Worm (Caenorhabditis elegans) whole organism, L2 larva: ENCODE measurements around the gene gad-2.

Experiments
- F13H6.1 ChIP-seq: sonication (generic microtip); optimal IDR thresholded peaks from 2 replicates; lab custom pipeline; 2016; ENCODE audit warnings: missing genetic modification characterization, missing compliant biosample characterization
- Y55F3AM.14 ChIP-seq: fragments of 200-800 bp; sonication (Bioruptor generic); optimal IDR thresholded peaks from 2 replicates; lab custom pipeline; 2018; ENCODE audit warnings: mild to moderate bottlenecking, missing genetic modification characterization, missing compliant biosample characterization
- aly-2 ChIP-seq: fragments of 150-350 bp; optimal IDR thresholded peaks from 2 replicates; lab custom pipeline; 2014; ENCODE audit warnings: missing biosample characterization, missing genetic modification characterization
- ama-1 ChIP-seq: fragments of 150-350 bp; optimal IDR thresholded peaks from 2 replicates; lab custom pipeline; 2018; ENCODE audit warnings: inconsistent platforms
- blmp-1 ChIP-seq: sonication (generic microtip); optimal IDR thresholded peaks from 2 replicates; lab custom pipeline; 2017; ENCODE audit warnings: missing genetic modification characterization, mild to moderate bottlenecking, missing compliant biosample characterization, antibody characterized with exemption, moderate library complexity; ENCODE audit not compliant: insufficient read depth
- ceh-82 ChIP-seq: fragments of 150-350 bp; optimal IDR thresholded peaks from 2 replicates; lab custom pipeline; 2014; ENCODE audit warnings: missing biosample characterization, missing genetic modification characterization
- egl-27 ChIP-seq: sonication (generic microtip); optimal IDR thresholded peaks from 3 replicates; lab custom pipeline; 2017; ENCODE audit warnings: missing biosample characterization, missing genetic modification reagents, missing genetic modification characterization
- elt-1 ChIP-seq: fragments of 150-350 bp; optimal IDR thresholded peaks from 2 replicates; lab custom pipeline; 2014; ENCODE audit warnings: missing biosample characterization, missing genetic modification characterization
- elt-3 ChIP-seq: sonication (generic microtip); optimal IDR thresholded peaks from 2 replicates; lab custom pipeline; 2017; ENCODE audit warnings: missing biosample characterization, missing genetic modification characterization
- fos-1 ChIP-seq: fragments of 150-350 bp; optimal IDR thresholded peaks from 2 replicates; lab custom pipeline; 2014; ENCODE audit warnings: missing biosample characterization, missing genetic modification characterization
- gmeb-1 ChIP-seq: fragments of 150-350 bp; optimal IDR thresholded peaks from 2 replicates; lab custom pipeline; 2014; ENCODE audit warnings: missing biosample characterization, missing genetic modification characterization
- lin-11 ChIP-seq: fragments of 150-350 bp; sonication (generic microtip); optimal IDR thresholded peaks from 2 replicates; lab custom pipeline; 2014; ENCODE audit warnings: missing biosample characterization, missing genetic modification characterization, inconsistent platforms, mixed read lengths
- lin-13 ChIP-seq: fragments of 150-350 bp; optimal IDR thresholded peaks from 2 replicates; lab custom pipeline; 2014; ENCODE audit warnings: missing biosample characterization, missing genetic modification reagents, missing genetic modification characterization
- lin-39 ChIP-seq: fragments of 150-350 bp; optimal IDR thresholded peaks from 2 replicates; lab custom pipeline; 2014; ENCODE audit warnings: missing biosample characterization, missing genetic modification reagents, missing genetic modification characterization
- lsy-2 ChIP-seq, 2 experiments: fragments of 150-350 bp in 1 of 2; sonication (generic microtip) in 1 of 2; optimal IDR thresholded peaks; 2 replicates each; lab custom pipeline; 2014 to 2017; ENCODE audit warnings: missing biosample characterization in 2 of 2, missing genetic modification characterization in 2 of 2
- mab-5 ChIP-seq: fragments of 150-350 bp; optimal IDR thresholded peaks from 2 replicates; lab custom pipeline; 2014; ENCODE audit warnings: missing biosample characterization, missing genetic modification characterization
- mbf-1 ChIP-seq: sonication (generic microtip); optimal IDR thresholded peaks from 2 replicates; lab custom pipeline; 2017; ENCODE audit warnings: missing biosample characterization, missing genetic modification characterization
- nhr-10 ChIP-seq: sonication (generic microtip); optimal IDR thresholded peaks from 2 replicates; lab custom pipeline; 2017; ENCODE audit warnings: missing biosample characterization, missing genetic modification characterization
- nhr-11 ChIP-seq: fragments of 150-350 bp; optimal IDR thresholded peaks from 2 replicates; lab custom pipeline; 2014; ENCODE audit warnings: missing biosample characterization, missing genetic modification characterization
- nhr-21 ChIP-seq: fragments of 150-350 bp; optimal IDR thresholded peaks from 2 replicates; lab custom pipeline; 2014; ENCODE audit warnings: missing biosample characterization, missing genetic modification characterization
- nhr-23 ChIP-seq: fragments of 150-350 bp; optimal IDR thresholded peaks from 2 replicates; lab custom pipeline; 2014; ENCODE audit warnings: missing biosample characterization, missing genetic modification reagents, missing genetic modification characterization
- nhr-237 ChIP-seq: fragments of 150-350 bp; optimal IDR thresholded peaks from 2 replicates; lab custom pipeline; 2014; ENCODE audit warnings: missing biosample characterization, missing genetic modification characterization
- nhr-25 ChIP-seq: fragments of 150-350 bp; sonication (generic microtip); optimal IDR thresholded peaks from 3 replicates; lab custom pipeline; 2014; ENCODE audit warnings: missing biosample characterization, missing genetic modification characterization
- sem-4 ChIP-seq: fragments of 150-350 bp; optimal IDR thresholded peaks from 2 replicates; lab custom pipeline; 2014; ENCODE audit warnings: missing biosample characterization, missing genetic modification reagents, missing genetic modification characterization
- sma-3 ChIP-seq: sonication (generic microtip); optimal IDR thresholded peaks from 2 replicates; lab custom pipeline; 2016; ENCODE audit warnings: missing genetic modification reagents, missing genetic modification characterization, missing compliant biosample characterization
- sma-9 ChIP-seq, 2 experiments: fragments of 150-350 bp in 1 of 2; sonication (generic microtip) in 1 of 2; optimal IDR thresholded peaks; 2 replicates each; lab custom pipeline; 2014 to 2016; ENCODE audit warnings: missing genetic modification characterization in 2 of 2, mild to moderate bottlenecking in 1 of 2, missing biosample characterization in 1 of 2, missing compliant biosample characterization in 1 of 2, missing genetic modification reagents in 1 of 2, moderate library complexity in 1 of 2
- unc-39 ChIP-seq: fragments of 150-350 bp; optimal IDR thresholded peaks from 2 replicates; lab custom pipeline; 2014; ENCODE audit warnings: missing biosample characterization, missing genetic modification characterization
- unc-55 ChIP-seq: fragments of 150-350 bp; sonication (generic microtip); optimal IDR thresholded peaks from 3 replicates; lab custom pipeline; 2014; ENCODE audit warnings: missing biosample characterization, missing genetic modification reagents, missing genetic modification characterization
- unc-62 ChIP-seq: fragments of 150-350 bp; optimal IDR thresholded peaks from 2 replicates; lab custom pipeline; 2014; ENCODE audit warnings: missing biosample characterization, missing genetic modification reagents, missing genetic modification characterization
- zag-1 ChIP-seq: fragments of 150-350 bp; optimal IDR thresholded peaks from 2 replicates; lab custom pipeline; 2014; ENCODE audit warnings: missing biosample characterization, missing genetic modification characterization
- ztf-1 ChIP-seq: fragments of 200-800 bp; sonication (Bioruptor generic); conservative IDR thresholded peaks from 2 replicates; pipeline ENCODE4 v1.3.6; 2022; ENCODE audit warnings: missing genetic modification characterization, missing compliant biosample characterization
- ztf-11 ChIP-seq: sonication (generic microtip); optimal IDR thresholded peaks from 2 replicates; lab custom pipeline; 2017; ENCODE audit warnings: missing biosample characterization, missing genetic modification characterization

Gene gad-2

DNA sequence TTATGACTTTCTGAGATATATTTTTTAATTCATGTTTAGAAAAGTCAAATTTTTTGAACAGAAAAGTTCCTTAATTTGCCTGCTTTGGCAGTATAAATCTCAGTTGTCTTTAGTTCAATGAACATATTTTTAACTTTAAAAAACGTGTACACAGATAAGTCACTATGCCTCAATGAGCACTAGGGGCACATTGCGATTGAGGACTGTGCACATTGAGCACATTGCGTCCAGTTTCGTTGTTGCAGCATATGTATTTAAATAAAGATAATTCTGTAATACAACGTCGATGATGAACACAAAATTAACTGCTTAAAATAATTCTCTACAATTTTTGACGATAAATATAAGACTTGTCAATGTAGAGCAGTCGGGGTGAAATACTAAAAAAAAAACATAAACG lies 14.5 kb downstream of the gad-2 start:
- TF ChIP-seq sem-4 (tag; lab: Kevin White, UChicago) = no peak

DNA sequence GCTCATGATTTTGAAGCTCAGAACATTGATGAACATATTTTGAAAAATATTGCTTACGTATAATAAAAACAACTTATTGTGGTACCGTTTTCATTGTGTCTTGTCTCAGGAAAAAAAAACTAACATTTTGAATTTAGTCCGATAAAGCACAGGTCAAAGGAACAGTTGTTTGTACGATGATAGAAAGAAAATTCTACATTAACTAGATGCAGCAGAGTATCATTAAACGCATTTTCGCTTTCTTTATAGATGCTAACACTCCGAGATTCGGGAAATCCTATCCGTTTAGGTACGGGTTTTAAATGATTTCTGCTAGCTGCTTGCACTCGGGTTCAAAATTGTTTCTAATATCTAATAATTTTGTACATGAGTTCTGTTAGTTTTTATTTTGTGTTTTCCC lies 15.8 kb downstream of the gad-2 start:
- no peak for TF ChIP-seq ceh-82
- no peak for TF ChIP-seq blmp-1 (tag; lab: Kevin White, UChicago)
- TF ChIP-seq sma-3 = no peak
- TF ChIP-seq lin-13 = no peak
- no peak for TF ChIP-seq mab-5 (tag; lab: Kevin White, UChicago)
- no peak for TF ChIP-seq nhr-21 (tag; lab: Kevin White, UChicago)
- no peak for TF ChIP-seq nhr-23 (tag; lab: Kevin White, UChicago)
- no peak for TF ChIP-seq ztf-11 (tag; lab: Kevin White, UChicago)
- no peak for TF ChIP-seq gmeb-1 (tag; lab: Kevin White, UChicago)
- no peak for TF ChIP-seq zag-1
- TF ChIP-seq lsy-2 (tag; optimal IDR thresholded peaks at IDR 0.05; lab: Kevin White, UChicago) = no peak
- TF ChIP-seq fos-1 (tag; lab: Kevin White, UChicago) = no peak
- no peak for TF ChIP-seq nhr-237 (tag; lab: Kevin White, UChicago)
- no peak for TF ChIP-seq elt-1

DNA sequence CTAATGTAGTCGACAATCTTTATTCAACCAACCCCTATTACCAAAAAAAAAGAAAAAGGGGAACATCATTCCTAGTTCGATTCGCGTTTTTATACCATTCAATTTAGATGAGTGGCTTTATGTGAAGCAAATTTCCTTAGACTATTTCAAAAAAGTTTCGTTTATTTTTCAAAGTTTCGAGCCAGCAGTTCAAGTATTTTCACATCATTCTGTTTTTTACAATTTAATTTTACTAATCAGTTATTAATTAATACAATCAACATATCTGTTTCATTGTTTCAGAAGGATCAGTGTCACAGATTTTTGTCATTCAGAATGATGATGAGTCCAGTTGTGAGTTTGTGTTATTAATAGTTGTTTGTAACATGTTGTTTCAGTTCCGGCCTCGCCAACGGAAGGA lies 16.7 kb downstream of the gad-2 start, which contains the start of gene C10A4.2:
C10A4.2 (plus strand) TSS at position 301 of the 400 bp plus-strand sequence.
- TF ChIP-seq lin-11 (tag; lab: Kevin White, UChicago) (no peak), aly-2 (tag; lab: Kevin White, UChicago) (no peak), blmp-1 (tag; lab: Kevin White, UChicago) (no peak), egl-27 (tag; lab: Kevin White, UChicago) (no peak)

DNA sequence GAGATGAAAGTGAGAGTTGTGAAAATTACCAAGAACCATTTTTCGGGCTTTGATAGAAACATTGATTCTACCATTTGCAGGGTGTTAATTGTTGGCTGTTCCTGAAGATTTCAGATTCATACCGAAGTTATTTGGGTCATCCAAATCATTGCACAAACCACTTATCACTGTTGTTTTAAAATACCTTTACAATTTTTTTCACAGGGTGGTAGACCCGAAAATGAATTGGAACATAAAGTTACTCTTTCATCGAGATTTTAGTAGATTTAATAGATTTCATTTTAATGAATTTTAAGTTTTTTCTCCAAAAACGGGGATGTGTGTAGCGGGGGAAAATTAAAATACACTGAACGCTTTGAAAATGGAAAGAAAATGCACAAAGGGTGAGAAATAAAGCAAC lies 22.2 kb downstream of the gad-2 start, which contains the start of gene C10A4.7:
C10A4.7 (minus strand) TSS at position 101 of the 400 bp plus-strand sequence.
- TF ChIP-seq unc-55 (GFP tag; lab: Kevin White, UChicago) (no peak), ztf-1 (no peak), nhr-25 (no peak), nhr-11 (tag; lab: Kevin White, UChicago) (no peak), sma-9 (GFP tag; optimal IDR thresholded peaks at IDR 0.05; lab: Kevin White, UChicago) (no peak), sma-9 (tag; optimal IDR thresholded peaks at IDR 0.05; lab: Kevin White, UChicago) (no peak), ama-1 (lab: Kevin White, UChicago) (no peak), unc-62 (GFP tag; lab: Kevin White, UChicago) (no peak), elt-3 (tag; lab: Kevin White, UChicago) (no peak), nhr-10 (tag; lab: Kevin White, UChicago) (no peak), lin-13 (no peak), nhr-237 (tag; lab: Kevin White, UChicago) (no peak), unc-39 (no peak), sma-3 (no peak), mbf-1 (tag; lab: Kevin White, UChicago) (no peak), zag-1 (no peak), lin-39 (tag; lab: Kevin White, UChicago) (no peak)

DNA sequence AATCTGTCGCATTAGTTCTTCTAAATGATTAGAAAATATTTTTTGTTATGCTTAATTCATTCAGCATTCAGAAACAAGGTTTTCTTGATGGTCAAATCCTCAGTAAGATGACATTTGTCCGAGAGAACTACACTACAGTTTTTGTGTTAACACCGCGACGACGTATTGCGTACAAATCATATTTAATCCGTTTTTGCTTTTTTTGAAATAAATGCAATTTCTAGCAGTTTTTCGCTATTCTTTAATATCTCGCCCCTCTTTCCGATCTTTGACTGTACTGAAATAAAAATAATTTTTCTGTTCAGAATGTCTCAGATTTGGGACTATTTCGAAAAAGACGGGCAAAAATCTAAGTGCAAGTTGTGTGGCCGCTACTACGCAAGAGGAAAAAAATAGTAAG lies 22.8 kb downstream of the gad-2 start, which contains the start of gene C10A4.1:
C10A4.1 (plus strand) TSS at position 301 of the 400 bp plus-strand sequence.
- TF ChIP-seq nhr-23 (tag; lab: Kevin White, UChicago) (no peak), F13H6.1 (no peak)

DNA sequence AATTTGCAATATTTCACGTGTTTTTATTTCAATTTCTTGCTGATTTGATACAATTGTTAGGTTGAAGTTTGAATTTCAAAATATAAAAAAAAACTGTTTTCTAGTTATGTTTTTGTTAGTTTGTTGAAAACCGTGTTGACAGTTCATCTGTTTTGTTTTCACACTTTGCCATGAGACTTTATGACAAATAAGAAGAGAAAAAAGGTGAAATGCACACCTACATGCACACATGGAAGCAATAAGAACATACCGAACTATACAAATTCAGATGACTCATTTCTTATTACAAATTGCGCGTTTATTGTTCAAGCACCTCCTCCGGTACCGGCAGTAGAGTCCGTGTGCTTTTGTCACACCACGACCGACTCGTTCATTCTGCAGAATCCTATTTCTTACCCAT lies 27.3 kb downstream of the gad-2 start, which contains the start of gene C10A4.9:
C10A4.9 (plus strand) TSS at position 301 of the 400 bp plus-strand sequence.
- no peak for TF ChIP-seq nhr-11 (tag; lab: Kevin White, UChicago)
- no peak for TF ChIP-seq Y55F3AM.14
- no peak for TF ChIP-seq gmeb-1 (tag; lab: Kevin White, UChicago)
- no peak for TF ChIP-seq ztf-1
- no peak for TF ChIP-seq F13H6.1
- TF ChIP-seq lin-11 (tag; lab: Kevin White, UChicago) = no peak
- TF ChIP-seq nhr-21 (tag; lab: Kevin White, UChicago) = no peak
- no peak for TF ChIP-seq nhr-237 (tag; lab: Kevin White, UChicago)
- no peak for TF ChIP-seq lin-13
- TF ChIP-seq lsy-2 (tag; optimal IDR thresholded peaks at IDR 0.05; lab: Kevin White, UChicago) = no peak
- no peak for TF ChIP-seq unc-55 (GFP tag; lab: Kevin White, UChicago)
- no peak for TF ChIP-seq ama-1 (lab: Kevin White, UChicago)
